Fruit fly (Drosophila melanogaster) Kc167 (cell line): ENCODE data around the gene Dpy-30L1.

ENCODE experiments used
- Myc ChIP-seq: fragments of >200 bp; optimal IDR thresholded peaks from 2 replicates; lab custom pipeline; 2017; ENCODE audit warnings: missing external identifiers
- Sin3A ChIP-seq: fragments of >200 bp; optimal IDR thresholded peaks from 2 replicates; lab custom pipeline; 2018; ENCODE audit warnings: missing external identifiers
- insv ChIP-seq: fragments of >200 bp; optimal IDR thresholded peaks from 3 replicates; lab custom pipeline; 2018; ENCODE audit warnings: missing external identifiers
- psq ChIP-seq: fragments of >200 bp; optimal IDR thresholded peaks from 2 replicates; lab custom pipeline; 2017; ENCODE audit warnings: missing external identifiers
- ttk ChIP-seq: sonication (Bioruptor generic); optimal IDR thresholded peaks from 2 replicates; lab custom pipeline; 2017; ENCODE audit warnings: missing external identifiers

dm6 chr2L:10709353-10709752, 23.1 kb upstream of the Dpy-30L1 start, which contains the start of gene Lip2:
- TF ChIP-seq psq (lab: Kevin White, UChicago) (no peak), Sin3A (lab: Kevin White, UChicago) (no peak), ttk (no peak), Myc (lab: Kevin White, UChicago) (no peak), insv (no peak)
